Worm (Caenorhabditis elegans) whole organism, young adult: ENCODE results near the gene ctl-3.

ENCODE experiments used
- F22D6.2 ChIP-seq: sonication (generic microtip); optimal IDR thresholded peaks from 2 replicates; lab custom pipeline; 2016; ENCODE audit warnings: mild to moderate bottlenecking, missing genetic modification characterization, missing compliant biosample characterization
- F33H1.4 ChIP-seq: fragments of 200-800 bp; sonication (Bioruptor generic); IDR thresholded peaks from 2 replicates; pipeline ENCODE4 v1.3.6; 2022; ENCODE audit warnings: missing genetic modification reagents, missing genetic modification characterization, missing compliant biosample characterization
- F49E8.2 ChIP-seq: sonication (generic microtip); optimal IDR thresholded peaks from 3 replicates; lab custom pipeline; 2017; ENCODE audit warnings: missing genetic modification characterization, mild to moderate bottlenecking, missing compliant biosample characterization, antibody characterized with exemption, moderate library complexity; ENCODE audit not compliant: insufficient read depth
- F52B5.7 ChIP-seq: sonication (generic microtip); optimal IDR thresholded peaks from 2 replicates; lab custom pipeline; 2016; ENCODE audit warnings: mild to moderate bottlenecking, missing genetic modification characterization, missing compliant biosample characterization
- F57A8.1 ChIP-seq: fragments of 200-800 bp; sonication (Bioruptor generic); optimal IDR thresholded peaks from 2 replicates; lab custom pipeline; 2018; ENCODE audit warnings: mild to moderate bottlenecking, missing genetic modification characterization, moderate library complexity, missing compliant biosample characterization
- K12H6.12 ChIP-seq: fragments of 200-800 bp; sonication (Bioruptor generic); optimal IDR thresholded peaks from 2 replicates; lab custom pipeline; 2018; ENCODE audit warnings: mild to moderate bottlenecking, missing genetic modification characterization, missing compliant biosample characterization
- T07F8.4 ChIP-seq: sonication (generic microtip); optimal IDR thresholded peaks from 2 replicates; lab custom pipeline; 2016; ENCODE audit warnings: mild to moderate bottlenecking, missing genetic modification characterization, moderate library complexity, missing compliant biosample characterization
- Y53G8AR.9 ChIP-seq: fragments of 200-800 bp; sonication (Bioruptor generic); conservative IDR thresholded peaks from 2 replicates; pipeline ENCODE4 v1.3.6; 2022; ENCODE audit warnings: missing genetic modification reagents, missing genetic modification characterization, missing compliant biosample characterization
- ZK185.1 ChIP-seq: sonication (generic microtip); optimal IDR thresholded peaks from 2 replicates; lab custom pipeline; 2016; ENCODE audit warnings: mild to moderate bottlenecking, missing genetic modification characterization, missing compliant biosample characterization; ENCODE audit not compliant: poor library complexity, severe bottlenecking
- aptf-3 ChIP-seq: fragments of 200-800 bp; sonication (Bioruptor generic); IDR thresholded peaks from 2 replicates; pipeline ENCODE4 v1.3.6; 2022; ENCODE audit warnings: missing genetic modification characterization, missing compliant biosample characterization
- atf-7 ChIP-seq: sonication (generic microtip); optimal IDR thresholded peaks from 2 replicates; lab custom pipeline; 2017; ENCODE audit warnings: mild to moderate bottlenecking, missing genetic modification characterization, missing compliant biosample characterization
- athp-1 ChIP-seq: sonication (generic microtip); optimal IDR thresholded peaks from 2 replicates; lab custom pipeline; 2017; ENCODE audit warnings: mild to moderate bottlenecking, missing genetic modification characterization, missing compliant biosample characterization
- cebp-1 ChIP-seq, 2 experiments: fragments of 200-800 bp in 1 of 2; sonication (Bioruptor generic) in 1 of 2; sonication (generic microtip) in 1 of 2; IDR thresholded peaks in 1 of 2; optimal IDR thresholded peaks in 1 of 2; 2 replicates each; pipeline versions ENCODE4 v1.3.6 to Lab custom; 2017 to 2022; ENCODE audit warnings: missing compliant biosample characterization in 2 of 2, missing genetic modification characterization in 2 of 2, mild to moderate bottlenecking in 1 of 2, missing genetic modification reagents in 1 of 2, moderate library complexity in 1 of 2
- ceh-58 ChIP-seq: fragments of 200-800 bp; sonication (Bioruptor generic); IDR thresholded peaks from 2 replicates; pipeline ENCODE4 v1.3.6; 2022; ENCODE audit warnings: missing genetic modification characterization, missing compliant biosample characterization
- dox-1 ChIP-seq: fragments of 200-800 bp; sonication (Bioruptor generic); IDR thresholded peaks from 2 replicates; pipeline ENCODE4 v1.3.6; 2022; ENCODE audit warnings: missing genetic modification reagents, missing genetic modification characterization, missing compliant biosample characterization
- efl-1 ChIP-seq: fragments of 150-350 bp; optimal IDR thresholded peaks from 2 replicates; lab custom pipeline; 2014; ENCODE audit warnings: missing biosample characterization, missing genetic modification reagents, missing genetic modification characterization
- egl-44 ChIP-seq: fragments of 200-800 bp; sonication (Bioruptor generic); IDR thresholded peaks from 2 replicates; pipeline ENCODE4 v1.3.6; 2022; ENCODE audit warnings: missing genetic modification reagents, missing genetic modification characterization, missing compliant biosample characterization
- ets-4 ChIP-seq: fragments of 200-800 bp; sonication (Bioruptor generic); optimal IDR thresholded peaks from 2 replicates; lab custom pipeline; 2018; ENCODE audit warnings: mild to moderate bottlenecking, missing genetic modification characterization, missing compliant biosample characterization
- him-1 ChIP-seq: sonication (generic microtip); optimal IDR thresholded peaks from 2 replicates; lab custom pipeline; 2016; ENCODE audit warnings: missing genotype, missing genetic modification reagents, missing genetic modification characterization, missing compliant biosample characterization
- hmg-20 ChIP-seq: fragments of 200-800 bp; sonication (Bioruptor generic); IDR thresholded peaks from 2 replicates; pipeline ENCODE4 v1.3.6; 2022; ENCODE audit warnings: missing genetic modification reagents, missing genetic modification characterization, missing compliant biosample characterization
- hrde-1 ChIP-seq: sonication (generic microtip); optimal IDR thresholded peaks from 2 replicates; lab custom pipeline; 2016; ENCODE audit warnings: missing genetic modification characterization, mild to moderate bottlenecking, missing compliant biosample characterization, moderate library complexity, missing genotype, missing genetic modification reagents, borderline replicate concordance
- lag-1 ChIP-seq: fragments of 200-800 bp; sonication (Bioruptor generic); IDR thresholded peaks from 2 replicates; pipeline ENCODE4 v1.3.6; 2022; ENCODE audit warnings: missing genetic modification reagents, missing genetic modification characterization, missing compliant biosample characterization
- lin-26 ChIP-seq: fragments of 200-800 bp; sonication (Bioruptor generic); IDR thresholded peaks from 2 replicates; pipeline ENCODE4 v1.3.6; 2022; ENCODE audit warnings: missing genetic modification reagents, missing genetic modification characterization, missing compliant biosample characterization
- lsl-1 ChIP-seq: fragments of 200-800 bp; sonication (Bioruptor generic); optimal IDR thresholded peaks from 2 replicates; lab custom pipeline; 2018; ENCODE audit warnings: mild to moderate bottlenecking, missing genetic modification characterization, moderate library complexity, missing compliant biosample characterization
- madf-10 ChIP-seq: sonication (generic microtip); optimal IDR thresholded peaks from 2 replicates; lab custom pipeline; 2016; ENCODE audit warnings: mild to moderate bottlenecking, missing genetic modification characterization, missing compliant biosample characterization
- madf-6 ChIP-seq: fragments of 200-800 bp; sonication (Bioruptor generic); IDR thresholded peaks from 2 replicates; pipeline ENCODE4 v1.3.6; 2022; ENCODE audit warnings: missing genetic modification reagents, missing genetic modification characterization, missing compliant biosample characterization
- madf-8 ChIP-seq: fragments of 200-800 bp; sonication (Bioruptor generic); conservative IDR thresholded peaks from 2 replicates; pipeline ENCODE4 v1.3.6; 2022; ENCODE audit warnings: missing genetic modification reagents, missing genetic modification characterization, missing compliant biosample characterization
- mcd-1 ChIP-seq: fragments of 200-800 bp; sonication (Bioruptor generic); IDR thresholded peaks from 2 replicates; pipeline ENCODE4 v1.3.6; 2022; ENCODE audit warnings: missing genetic modification reagents, missing genetic modification characterization, missing compliant biosample characterization
- mel-28 ChIP-seq: sonication (generic microtip); optimal IDR thresholded peaks from 2 replicates; lab custom pipeline; 2016; ENCODE audit warnings: borderline replicate concordance, mild to moderate bottlenecking, missing genetic modification characterization, missing compliant biosample characterization
- mxl-1 ChIP-seq: sonication (generic microtip); optimal IDR thresholded peaks from 2 replicates; lab custom pipeline; 2016; ENCODE audit warnings: missing genetic modification characterization, missing compliant biosample characterization
- nfya-2 ChIP-seq: fragments of 200-800 bp; sonication (Bioruptor generic); IDR thresholded peaks from 2 replicates; pipeline ENCODE4 v1.3.6; 2022; ENCODE audit warnings: missing genetic modification reagents, missing genetic modification characterization, missing compliant biosample characterization
- nhr-27 ChIP-seq: fragments of 200-800 bp; sonication (Bioruptor generic); optimal IDR thresholded peaks from 2 replicates; lab custom pipeline; 2018; ENCODE audit warnings: mild to moderate bottlenecking, missing genetic modification characterization, moderate library complexity, missing compliant biosample characterization
- nhr-80 ChIP-seq: sonication (generic microtip); optimal IDR thresholded peaks from 2 replicates; lab custom pipeline; 2016; ENCODE audit warnings: missing genetic modification characterization, missing compliant biosample characterization
- rcor-1 ChIP-seq: fragments of 200-800 bp; sonication (Bioruptor generic); IDR thresholded peaks from 2 replicates; pipeline ENCODE4 v1.3.6; 2022; ENCODE audit warnings: missing genetic modification reagents, missing genetic modification characterization, missing compliant biosample characterization
- sdz-38 ChIP-seq: sonication (generic microtip); optimal IDR thresholded peaks from 2 replicates; lab custom pipeline; 2016; ENCODE audit warnings: missing genotype, missing genetic modification characterization, missing compliant biosample characterization
- tlf-1 ChIP-seq: fragments of 200-800 bp; sonication (Bioruptor generic); optimal IDR thresholded peaks from 2 replicates; lab custom pipeline; 2018; ENCODE audit warnings: mild to moderate bottlenecking, missing genetic modification characterization, missing compliant biosample characterization
- ztf-26 ChIP-seq: sonication (generic microtip); optimal IDR thresholded peaks from 2 replicates; lab custom pipeline; 2017; ENCODE audit warnings: missing genetic modification characterization, missing compliant biosample characterization

Gene ctl-3

DNA sequence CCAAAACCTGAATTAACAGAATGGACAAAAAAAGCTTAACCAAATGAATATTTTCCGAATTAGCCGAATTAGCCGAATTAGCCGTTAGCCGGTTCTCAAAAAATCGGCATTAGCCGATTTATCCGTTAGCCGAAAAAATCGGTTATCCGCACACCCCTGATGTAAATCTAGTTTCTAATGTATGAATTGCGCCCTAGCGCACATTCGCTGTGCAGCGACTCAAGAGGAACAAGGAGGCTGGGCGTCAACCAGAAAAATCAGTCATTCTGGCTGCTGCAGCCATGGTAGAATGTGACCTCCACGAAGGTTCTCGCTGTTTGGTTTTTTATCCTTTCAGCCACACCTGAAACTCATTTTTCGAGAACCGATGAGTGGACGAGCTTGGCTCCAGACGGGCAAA is 18.7 kb downstream of the ctl-3 start:
- TF ChIP-seq mcd-1 (GFP tag; lab: Robert Waterston, UW): peak; percentile 35; the same call in 1 of the 2 replicates
- TF ChIP-seq, all 124 proteins: peak for 1; not testable (repeated sequence) for 123

- TF ChIP-seq cebp-1 (GFP tag; IDR thresholded peaks at IDR 0.05; lab: Robert Waterston, UW) (peak; percentile 85), cebp-1 (tag; optimal IDR thresholded peaks at IDR 0.05; lab: Kevin White, UChicago) (peak; percentile 90), ceh-58 (GFP tag; lab: Robert Waterston, UW) (no peak), nhr-80 (peak; percentile 5)
These were observed 19.7 kb downstream of the ctl-3 start for ce11 chrII:14290846-14291245.

DNA sequence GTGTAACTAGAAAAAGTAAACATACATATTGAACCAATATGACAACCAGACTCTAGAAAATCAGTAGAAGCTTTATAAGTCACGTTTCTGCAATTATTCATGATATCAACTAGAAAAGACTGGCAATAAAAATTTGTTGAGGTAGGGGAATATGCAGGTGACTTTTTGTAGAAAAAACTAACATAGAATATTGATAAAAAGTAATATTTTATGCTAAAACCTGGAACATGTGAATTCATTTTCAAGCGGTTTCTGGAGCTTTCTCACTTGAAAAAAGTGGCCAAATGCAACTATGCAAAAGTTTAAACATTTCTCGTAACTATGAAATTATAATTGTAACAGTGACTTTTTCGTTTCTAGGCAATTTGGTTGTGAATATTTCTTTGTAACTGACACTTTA is 21.6 kb downstream of the ctl-3 start, which contains the start of gene srh-42:
Gene srh-42, minus strand, starts transcription at position 101 of the 400 bp plus-strand sequence.
- no peak for TF ChIP-seq sdz-38 (tag; lab: Kevin White, UChicago)
- TF ChIP-seq lin-26 (GFP tag; lab: Robert Waterston, UW): no peak
- no peak for TF ChIP-seq aptf-3

- TF ChIP-seq mel-28 (tag; lab: Kevin White, UChicago): no peak
- no peak for TF ChIP-seq ets-4 (GFP tag; lab: Kevin White, UChicago)
- no peak for TF ChIP-seq nfya-2 (GFP tag; lab: Robert Waterston, UW)
- no peak for TF ChIP-seq madf-10 (tag; lab: Kevin White, UChicago)
- no peak for TF ChIP-seq ZK185.1 (tag; lab: Kevin White, UChicago)
- TF ChIP-seq T07F8.4 (tag; lab: Kevin White, UChicago): no peak
- TF ChIP-seq madf-8 (GFP tag; lab: Robert Waterston, UW): no peak
- TF ChIP-seq him-1: no peak
- TF ChIP-seq nhr-27 (tag; lab: Kevin White, UChicago): no peak
- no peak for TF ChIP-seq F49E8.2 (tag; lab: Kevin White, UChicago)
- no peak for TF ChIP-seq ceh-58 (GFP tag; lab: Robert Waterston, UW)
- no peak for TF ChIP-seq mxl-1 (tag; lab: Kevin White, UChicago)
- TF ChIP-seq dox-1 (GFP tag; lab: Robert Waterston, UW): no peak
- TF ChIP-seq hmg-20: no peak
- TF ChIP-seq athp-1 (tag; lab: Kevin White, UChicago): no peak
- TF ChIP-seq F22D6.2 (tag; lab: Kevin White, UChicago): no peak
- TF ChIP-seq F52B5.7: no peak
- no peak for TF ChIP-seq K12H6.12 (tag; lab: Kevin White, UChicago)
- TF ChIP-seq lag-1: no peak
These were observed 23.3 kb downstream of the ctl-3 start, which contains the start of gene srh-41 for ce11 chrII:14287277-14287676. TSS of gene srh-41 (minus strand) at chrII:14287377.

ce11 chrII:14276409-14276808 is 34.2 kb downstream of the ctl-3 start, which contains the start of gene Y54G11A.3:
TSS of gene Y54G11A.3 (plus strand) at chrII:14276621.
- TF ChIP-seq efl-1 (GFP tag; lab: Kevin White, UChicago) (peak; percentile 15), rcor-1 (GFP tag; lab: Robert Waterston, UW) (no peak), egl-44 (GFP tag; lab: Robert Waterston, UW) (no peak), tlf-1 (GFP tag; lab: Kevin White, UChicago) (no peak), lsl-1 (GFP tag; lab: Kevin White, UChicago) (peak; percentile 78), hrde-1 (tag; lab: Kevin White, UChicago) (no peak), ets-4 (GFP tag; lab: Kevin White, UChicago) (no peak), atf-7 (tag; lab: Kevin White, UChicago) (no peak), F57A8.1 (GFP tag; lab: Kevin White, UChicago) (no peak), F33H1.4 (GFP tag; lab: Robert Waterston, UW) (peak; percentile 78), athp-1 (tag; lab: Kevin White, UChicago) (no peak), madf-6 (GFP tag; lab: Robert Waterston, UW) (peak; percentile 63; the same call in 1 of the 2 replicates), Y53G8AR.9 (GFP tag; lab: Robert Waterston, UW) (no peak), dox-1 (GFP tag; lab: Robert Waterston, UW) (no peak), mcd-1 (GFP tag; lab: Robert Waterston, UW) (no peak), ztf-26 (no peak)
